Worm (Caenorhabditis elegans): Measurements from ENCODE around the gene lin-5.

Gene lin-5

DNA sequence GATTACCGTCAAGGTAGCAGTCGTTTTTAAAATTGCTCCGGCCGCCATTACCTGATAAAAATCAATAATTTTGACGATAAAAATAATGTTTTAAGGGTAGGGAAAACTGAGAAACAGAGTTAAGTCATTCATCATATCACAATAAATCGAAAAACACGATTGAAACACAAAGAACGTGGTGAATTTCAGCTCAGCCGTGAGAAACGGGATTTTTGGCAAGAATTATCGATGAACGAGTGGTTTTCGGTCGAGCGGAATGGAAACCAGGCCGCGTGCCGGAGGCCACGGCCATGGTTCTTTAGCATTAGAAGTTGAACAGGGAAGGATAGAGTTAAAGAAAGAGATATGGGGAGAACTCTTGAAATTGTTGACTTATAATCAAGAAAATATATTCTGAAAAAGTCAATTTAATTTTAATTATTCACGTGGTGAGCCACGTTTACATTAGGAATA lies 18.9 kb downstream of the lin-5 start, which contains the start of the genes vha-4 and T01H3.5:
TSS of gene vha-4 (minus strand) at position 51 of the 453 bp plus-strand sequence.
TSS of gene T01H3.5 (plus strand) at position 351 of the 453 bp plus-strand sequence.
- no peak for TF ChIP-seq T26A5.8 (tag; optimal IDR thresholded peaks at IDR 0.05)
- no peak for TF ChIP-seq attf-5 (GFP tag; optimal IDR thresholded peaks at IDR 0.05)
- TF ChIP-seq sdz-38 (tag; optimal IDR thresholded peaks at IDR 0.05): no peak
- no peak for TF ChIP-seq unc-62 (GFP tag; optimal IDR thresholded peaks at IDR 0.05)
- TF ChIP-seq nhr-90 (tag; optimal IDR thresholded peaks at IDR 0.05): no peak
- TF ChIP-seq unc-130 (GFP tag; optimal IDR thresholded peaks at IDR 0.05): no peak
- TF ChIP-seq Y56A3A.18 (GFP tag; IDR thresholded peaks at IDR 0.05): no peak
- no peak for TF ChIP-seq Y95B8A.8 (GFP tag; IDR thresholded peaks at IDR 0.05)
- TF ChIP-seq zfh-2 (GFP tag; conservative IDR thresholded peaks at IDR 0.05): 0 out of 2 replicates have a peak, but pooled peaks have one; percentile 8
- no peak for TF ChIP-seq dpff-1 (tag; optimal IDR thresholded peaks at IDR 0.05)
- TF ChIP-seq nhr-80 (tag; optimal IDR thresholded peaks at IDR 0.05): peak; percentile 55
- no peak for TF ChIP-seq egl-44 (GFP tag; IDR thresholded peaks at IDR 0.05)
- no peak for TF ChIP-seq cebp-1 (GFP tag; IDR thresholded peaks at IDR 0.05)
- no peak for TF ChIP-seq cebp-1 (tag; optimal IDR thresholded peaks at IDR 0.05)
- TF ChIP-seq rcor-1 (GFP tag; IDR thresholded peaks at IDR 0.05): no peak
- TF ChIP-seq nfya-1 (tag; optimal IDR thresholded peaks at IDR 0.05; ENCODE audit: borderline replicate concordance, insufficient read depth): no peak
- TF ChIP-seq lin-35 (GFP tag; optimal IDR thresholded peaks at IDR 0.05): no peak
- no peak for TF ChIP-seq lag-1 (GFP tag; IDR thresholded peaks at IDR 0.05)
- no peak for TF ChIP-seq snpc-4 (GFP tag; optimal IDR thresholded peaks at IDR 0.05)
- TF ChIP-seq snpc-4 (tag; optimal IDR thresholded peaks at IDR 0.05): no peak

DNA sequence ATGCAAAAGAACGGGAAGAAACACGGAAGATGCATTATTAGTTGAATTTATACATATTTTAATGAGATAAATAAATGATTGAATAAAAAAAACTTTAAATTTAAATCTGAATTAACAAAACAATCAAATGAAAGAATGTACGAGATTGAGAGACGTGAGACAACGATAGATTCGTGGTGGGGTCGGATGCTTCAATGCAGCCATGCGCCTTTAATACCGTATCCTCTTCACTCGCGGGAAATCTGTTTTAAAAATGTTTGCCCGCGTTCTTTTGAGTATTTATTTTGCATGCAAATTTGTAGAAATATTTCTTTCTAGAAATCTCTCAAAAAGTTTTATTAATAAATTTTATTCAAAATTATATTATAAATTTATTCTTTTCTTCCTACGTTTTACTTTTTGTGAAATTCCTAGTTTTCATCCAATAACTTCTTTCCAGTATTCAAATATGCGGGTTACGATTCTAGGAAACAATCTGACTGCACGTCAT lies 20.0 kb downstream of the lin-5 start, which contains the start of gene perm-1:
TSS of gene perm-1 (plus strand) at position 440 of the 490 bp plus-strand sequence.
- TF ChIP-seq Y56A3A.18 (GFP tag; IDR thresholded peaks at IDR 0.05): no peak
- peak; percentile 93 for TF ChIP-seq tlf-1 (GFP tag; optimal IDR thresholded peaks at IDR 0.05)
- no peak for TF ChIP-seq F10E7.11 (tag; optimal IDR thresholded peaks at IDR 0.05)
- TF ChIP-seq ztf-18 (tag; optimal IDR thresholded peaks at IDR 0.05): peak; percentile 44
- peak; percentile 50; the same call in 1 of the 2 replicates for TF ChIP-seq Y53G8AR.9 (GFP tag; conservative IDR thresholded peaks at IDR 0.05)
- peak; percentile 64 for TF ChIP-seq snpc-4 (GFP tag; optimal IDR thresholded peaks at IDR 0.05)
- TF ChIP-seq snpc-4 (tag; optimal IDR thresholded peaks at IDR 0.05): peak in 2 of 4 experiments; percentile 57 to 60
- peak; percentile 71; the same call in 1 of the 2 replicates for TF ChIP-seq ztf-28 (GFP tag; IDR thresholded peaks at IDR 0.05)
- TF ChIP-seq akir-1 (GFP tag; optimal IDR thresholded peaks at IDR 0.05): no peak
- TF ChIP-seq hrde-1 (tag; optimal IDR thresholded peaks at IDR 0.05; ENCODE audit: borderline replicate concordance): peak; percentile 47
- TF ChIP-seq F55B11.4 (tag; optimal IDR thresholded peaks at IDR 0.05; ENCODE audit: borderline replicate concordance, insufficient read depth): no peak
- peak; percentile 36; the same call in 1 of the 2 replicates for TF ChIP-seq lir-1 (GFP tag; conservative IDR thresholded peaks at IDR 0.05)
- TF ChIP-seq snpc-3.4 (tag; optimal IDR thresholded peaks at IDR 0.05): peak; percentile 94
- no peak for TF ChIP-seq ama-1 (optimal IDR thresholded peaks at IDR 0.05)
- TF ChIP-seq ama-1 (GFP tag; optimal IDR thresholded peaks at IDR 0.05): no peak
- peak; percentile 65; the same call in 1 of the 2 replicates for TF ChIP-seq mcd-1 (GFP tag; IDR thresholded peaks at IDR 0.05)
- peak; percentile 81 for TF ChIP-seq ekl-4 (GFP tag; IDR thresholded peaks at IDR 0.05)
- TF ChIP-seq repo-1 (tag; optimal IDR thresholded peaks at IDR 0.05): no peak
- TF ChIP-seq ztf-6 (GFP tag; IDR thresholded peaks at IDR 0.05): no peak
- no peak for TF ChIP-seq F37B4.10 (GFP tag; IDR thresholded peaks at IDR 0.05)
- no peak for TF ChIP-seq rec-8 (tag; optimal IDR thresholded peaks at IDR 0.05)
- peak; percentile 93 for TF ChIP-seq unc-130 (GFP tag; optimal IDR thresholded peaks at IDR 0.05)
- TF ChIP-seq lsl-1 (GFP tag; optimal IDR thresholded peaks at IDR 0.05): peak; percentile 98
- TF ChIP-seq hlh-26 (GFP tag; conservative IDR thresholded peaks at IDR 0.05): no peak
- no peak for TF ChIP-seq ceh-27 (GFP tag; optimal IDR thresholded peaks at IDR 0.05)
- TF ChIP-seq rpc-1 (optimal IDR thresholded peaks at IDR 0.05): no peak
- no peak for TF ChIP-seq rpc-1 (tag; optimal IDR thresholded peaks at IDR 0.05)
- TF ChIP-seq hmg-1.2 (GFP tag; IDR thresholded peaks at IDR 0.05): peak; percentile 71; the same call in 1 of the 2 replicates
- TF ChIP-seq F49E8.2 (tag; optimal IDR thresholded peaks at IDR 0.05; ENCODE audit: insufficient read depth): peak; percentile 87
- TF ChIP-seq F33H1.4 (GFP tag; IDR thresholded peaks at IDR 0.05): peak; percentile 98
- no peak for TF ChIP-seq C06A6.2 (GFP tag; conservative IDR thresholded peaks at IDR 0.05)
- TF ChIP-seq nfya-1 (tag; optimal IDR thresholded peaks at IDR 0.05; ENCODE audit: borderline replicate concordance, insufficient read depth): no peak
